Fruit fly (Drosophila melanogaster): Measurements from ENCODE around the gene Antp.

- TF ChIP-seq insv (optimal IDR thresholded peaks at IDR 0.05) (no peak), psq (optimal IDR thresholded peaks at IDR 0.05) (no peak)
Observed at dm6 chr3R:6977114-6977513, 21.9 kb downstream of the Antp start.

Data from Kc167 (cell line).